Worm (Caenorhabditis elegans) whole organism, late embryonic: ENCODE results near the gene phf-5.

Source experiments
- C08G9.2 ChIP-seq: sonication (generic microtip); optimal IDR thresholded peaks from 2 replicates; lab custom pipeline; 2016; ENCODE audit warnings: mild to moderate bottlenecking, missing genetic modification characterization, moderate library complexity, missing compliant biosample characterization
- F13H6.1 ChIP-seq: sonication (generic microtip); optimal IDR thresholded peaks from 2 replicates; lab custom pipeline; 2016; ENCODE audit warnings: missing genetic modification characterization, missing compliant biosample characterization
- K02D7.2 ChIP-seq: sonication (generic microtip); optimal IDR thresholded peaks from 2 replicates; lab custom pipeline; 2017; ENCODE audit warnings: mild to moderate bottlenecking, missing genetic modification characterization, missing compliant biosample characterization
- ahr-1 ChIP-seq: sonication (generic microtip); optimal IDR thresholded peaks from 2 replicates; lab custom pipeline; 2016; ENCODE audit warnings: missing genetic modification characterization, missing compliant biosample characterization
- ceh-14 ChIP-seq: sonication (generic microtip); optimal IDR thresholded peaks from 2 replicates; lab custom pipeline; 2016; ENCODE audit warnings: missing genotype, missing genetic modification characterization, missing compliant biosample characterization
- ceh-18 ChIP-seq: sonication (generic microtip); optimal IDR thresholded peaks from 2 replicates; lab custom pipeline; 2016; ENCODE audit warnings: missing genetic modification characterization, missing compliant biosample characterization
- ceh-19 ChIP-seq: fragments of 200-800 bp; sonication (Bioruptor generic); optimal IDR thresholded peaks from 2 replicates; lab custom pipeline; 2018; ENCODE audit warnings: mild to moderate bottlenecking, missing genetic modification characterization, missing compliant biosample characterization
- ceh-2 ChIP-seq: sonication (generic microtip); optimal IDR thresholded peaks from 2 replicates; lab custom pipeline; 2016; ENCODE audit warnings: missing genotype, missing genetic modification characterization, missing compliant biosample characterization
- ceh-24 ChIP-seq: sonication (generic microtip); optimal IDR thresholded peaks from 2 replicates; lab custom pipeline; 2016; ENCODE audit warnings: mild to moderate bottlenecking, missing genetic modification characterization, missing compliant biosample characterization
- ceh-31 ChIP-seq: sonication (generic microtip); optimal IDR thresholded peaks from 2 replicates; lab custom pipeline; 2016; ENCODE audit warnings: missing genetic modification characterization, missing compliant biosample characterization
- ceh-45 ChIP-seq: fragments of 200-800 bp; sonication (Bioruptor generic); IDR thresholded peaks from 2 replicates; pipeline ENCODE4 v1.3.6; 2022; ENCODE audit warnings: missing genetic modification reagents, missing genetic modification characterization, missing compliant biosample characterization
- ceh-48 ChIP-seq: sonication (generic microtip); optimal IDR thresholded peaks from 2 replicates; lab custom pipeline; 2016; ENCODE audit warnings: missing genetic modification characterization, inconsistent platforms, missing compliant biosample characterization
- ceh-6 ChIP-seq: fragments of 200-800 bp; sonication (Bioruptor generic); optimal IDR thresholded peaks from 2 replicates; lab custom pipeline; 2018; ENCODE audit warnings: mild to moderate bottlenecking, missing genetic modification characterization, missing compliant biosample characterization
- ceh-9 ChIP-seq: sonication (generic microtip); optimal IDR thresholded peaks from 2 replicates; lab custom pipeline; 2016; ENCODE audit warnings: mild to moderate bottlenecking, missing genetic modification characterization, inconsistent platforms, missing compliant biosample characterization
- che-1 ChIP-seq: sonication (generic microtip); optimal IDR thresholded peaks from 2 replicates; lab custom pipeline; 2016; ENCODE audit warnings: mild to moderate bottlenecking, missing genetic modification characterization, missing compliant biosample characterization
- elt-2 ChIP-seq: sonication (generic microtip); optimal IDR thresholded peaks from 2 replicates; lab custom pipeline; 2016; ENCODE audit warnings: missing genetic modification reagents, missing genetic modification characterization, missing compliant biosample characterization
- elt-4 ChIP-seq: sonication (generic microtip); optimal IDR thresholded peaks from 2 replicates; lab custom pipeline; 2016; ENCODE audit warnings: missing genetic modification characterization, missing compliant biosample characterization
- ets-4 ChIP-seq: sonication (generic microtip); optimal IDR thresholded peaks from 2 replicates; lab custom pipeline; 2016; ENCODE audit warnings: missing genetic modification characterization, missing compliant biosample characterization
- eyg-1 ChIP-seq: sonication (generic microtip); optimal IDR thresholded peaks from 2 replicates; lab custom pipeline; 2016; ENCODE audit warnings: missing genotype, missing genetic modification characterization, missing compliant biosample characterization
- fax-1 ChIP-seq: sonication (generic microtip); optimal IDR thresholded peaks from 2 replicates; lab custom pipeline; 2016; ENCODE audit warnings: missing genotype, missing genetic modification characterization, missing compliant biosample characterization
- fkh-6 ChIP-seq: sonication (generic microtip); optimal IDR thresholded peaks from 2 replicates; lab custom pipeline; 2016; ENCODE audit warnings: missing genetic modification characterization, missing compliant biosample characterization
- gmeb-2 ChIP-seq: sonication (generic microtip); optimal IDR thresholded peaks from 2 replicates; lab custom pipeline; 2016; ENCODE audit warnings: missing genetic modification characterization, inconsistent platforms, missing compliant biosample characterization
- hlh-13 ChIP-seq: fragments of 200-800 bp; sonication (Bioruptor generic); optimal IDR thresholded peaks from 2 replicates; lab custom pipeline; 2018; ENCODE audit warnings: mild to moderate bottlenecking, missing genetic modification characterization, missing compliant biosample characterization
- lin-11 ChIP-seq: fragments of 200-800 bp; sonication (Bioruptor generic); optimal IDR thresholded peaks from 2 replicates; lab custom pipeline; 2018; ENCODE audit warnings: mild to moderate bottlenecking, missing genetic modification characterization, missing compliant biosample characterization
- mec-3 ChIP-seq: sonication (generic microtip); optimal IDR thresholded peaks from 2 replicates; lab custom pipeline; 2016; ENCODE audit warnings: borderline replicate concordance, missing genetic modification characterization, missing compliant biosample characterization
- nfya-1 ChIP-seq: sonication (generic microtip); optimal IDR thresholded peaks from 2 replicates; lab custom pipeline; 2017; ENCODE audit warnings: missing genetic modification characterization, mild to moderate bottlenecking, missing compliant biosample characterization, antibody characterized with exemption, moderate library complexity
- npax-4 ChIP-seq: sonication (generic microtip); optimal IDR thresholded peaks from 2 replicates; lab custom pipeline; 2016; ENCODE audit warnings: missing genetic modification characterization, missing compliant biosample characterization
- odd-2 ChIP-seq: sonication (generic microtip); optimal IDR thresholded peaks from 2 replicates; lab custom pipeline; 2017; ENCODE audit warnings: antibody characterized with exemption, mild to moderate bottlenecking, missing genetic modification characterization, missing compliant biosample characterization
- pat-9 ChIP-seq: fragments of 200-800 bp; sonication (Bioruptor generic); optimal IDR thresholded peaks from 2 replicates; lab custom pipeline; 2018; ENCODE audit warnings: mild to moderate bottlenecking, missing genetic modification characterization, moderate library complexity, missing compliant biosample characterization
- pax-1 ChIP-seq: fragments of 150-350 bp; optimal IDR thresholded peaks from 2 replicates; lab custom pipeline; 2014; ENCODE audit warnings: missing biosample characterization, missing genetic modification characterization
- pha-2 ChIP-seq: sonication (generic microtip); optimal IDR thresholded peaks from 2 replicates; lab custom pipeline; 2017; ENCODE audit warnings: mild to moderate bottlenecking, missing genetic modification characterization, missing compliant biosample characterization
- pros-1 ChIP-seq: fragments of 150-350 bp; optimal IDR thresholded peaks from 2 replicates; lab custom pipeline; 2014; ENCODE audit warnings: missing biosample characterization, missing genetic modification reagents, missing genetic modification characterization
- ref-2 ChIP-seq: sonication (generic microtip); optimal IDR thresholded peaks from 2 replicates; lab custom pipeline; 2016; ENCODE audit warnings: missing genetic modification characterization, missing compliant biosample characterization
- sox-2 ChIP-seq: fragments of 200-800 bp; sonication (Bioruptor generic); IDR thresholded peaks from 2 replicates; pipeline ENCODE4 v1.3.6; 2022; ENCODE audit warnings: missing genetic modification reagents, missing genetic modification characterization, missing compliant biosample characterization
- sox-4 ChIP-seq: sonication (generic microtip); optimal IDR thresholded peaks from 2 replicates; lab custom pipeline; 2017; ENCODE audit warnings: mild to moderate bottlenecking, missing genetic modification characterization, inconsistent platforms, missing compliant biosample characterization
- tbx-2 ChIP-seq: sonication (generic microtip); optimal IDR thresholded peaks from 2 replicates; lab custom pipeline; 2016; ENCODE audit warnings: missing genetic modification characterization, missing compliant biosample characterization
- tbx-7 ChIP-seq: sonication (generic microtip); optimal IDR thresholded peaks from 2 replicates; lab custom pipeline; 2016; ENCODE audit warnings: missing genotype, missing genetic modification characterization, missing compliant biosample characterization
- ttx-3 ChIP-seq: sonication (generic microtip); optimal IDR thresholded peaks from 2 replicates; lab custom pipeline; 2016; ENCODE audit warnings: missing genetic modification reagents, missing genetic modification characterization, missing compliant biosample characterization
- unc-3 ChIP-seq, 2 experiments: fragments of 200-800 bp in 1 of 2; sonication (Bioruptor generic) in 1 of 2; sonication (generic microtip) in 1 of 2; conservative IDR thresholded peaks in 1 of 2; optimal IDR thresholded peaks in 1 of 2; 2 replicates each; pipeline versions ENCODE4 v1.3.6 to Lab custom; 2016 to 2022; ENCODE audit warnings: missing compliant biosample characterization in 2 of 2, missing genetic modification characterization in 2 of 2, missing genetic modification reagents in 1 of 2
- unc-42 ChIP-seq: sonication (generic microtip); optimal IDR thresholded peaks from 2 replicates; lab custom pipeline; 2016; ENCODE audit warnings: missing genotype, missing genetic modification characterization, missing compliant biosample characterization
- zip-5 ChIP-seq: sonication (generic microtip); optimal IDR thresholded peaks from 2 replicates; lab custom pipeline; 2016; ENCODE audit warnings: missing genetic modification characterization, missing compliant biosample characterization
- ztf-16 ChIP-seq: sonication (generic microtip); optimal IDR thresholded peaks from 2 replicates; lab custom pipeline; 2017; ENCODE audit warnings: missing genetic modification characterization, missing compliant biosample characterization

phf-5 gene

ce11 chrIII:2368424-2368823 lies 25.1 kb downstream of the phf-5 start, which contains the start of gene H04J21.4:
Gene H04J21.4 (minus strand): TSS chrIII:2368524.
- TF ChIP-seq tbx-2 (tag; lab: Kevin White, UChicago) (no peak), che-1 (tag; lab: Kevin White, UChicago) (no peak), ceh-31 (tag; lab: Kevin White, UChicago) (no peak), ceh-14 (tag; lab: Kevin White, UChicago) (no peak)
- TF ChIP-seq, all 69 proteins: peak for 0

- no peak for TF ChIP-seq elt-2
- TF ChIP-seq sox-4: no peak
- no peak for TF ChIP-seq odd-2 (tag; lab: Kevin White, UChicago)
- no peak for TF ChIP-seq zip-5 (tag; lab: Kevin White, UChicago)
Measured at ce11 chrIII:2371864-2372263, 28.5 kb downstream of the phf-5 start, which contains the start of gene H04J21.1. Gene H04J21.1 (minus strand): TSS chrIII:2371964.

ce11 chrIII:2375918-2376317 lies 32.5 kb downstream of the phf-5 start, which contains the start of gene H14E04.2:
Gene H14E04.2 (plus strand): TSS chrIII:2376193.
- TF ChIP-seq ceh-24 (tag; lab: Kevin White, UChicago): no peak
- TF ChIP-seq hlh-13 (GFP tag; lab: Kevin White, UChicago): no peak
- no peak for TF ChIP-seq elt-4
- no peak for TF ChIP-seq sox-4
- TF ChIP-seq ceh-18 (tag; lab: Kevin White, UChicago): no peak
- no peak for TF ChIP-seq npax-4 (tag; lab: Kevin White, UChicago)
- TF ChIP-seq gmeb-2 (tag; lab: Kevin White, UChicago): no peak
- no peak for TF ChIP-seq pha-2 (tag; lab: Kevin White, UChicago)
- peak; percentile 89 for TF ChIP-seq ceh-48 (tag; lab: Kevin White, UChicago)
- no peak for TF ChIP-seq mec-3
- no peak for TF ChIP-seq ceh-14 (tag; lab: Kevin White, UChicago)
- TF ChIP-seq ceh-45 (GFP tag; lab: Robert Waterston, UW): no peak
- TF ChIP-seq nfya-1 (tag; lab: Kevin White, UChicago): peak; percentile 47
- TF ChIP-seq pat-9 (tag; lab: Kevin White, UChicago): no peak
- TF ChIP-seq unc-42 (tag; lab: Kevin White, UChicago): peak; percentile 28
- TF ChIP-seq ref-2 (tag; lab: Kevin White, UChicago): no peak
- no peak for TF ChIP-seq ceh-9 (tag; lab: Kevin White, UChicago)
- TF ChIP-seq C08G9.2: no peak
- no peak for TF ChIP-seq ceh-6 (GFP tag; lab: Kevin White, UChicago)
- no peak for TF ChIP-seq elt-2
- no peak for TF ChIP-seq pax-1 (tag; lab: Kevin White, UChicago)
- TF ChIP-seq K02D7.2 (tag; lab: Kevin White, UChicago): no peak
- no peak for TF ChIP-seq tbx-7
- TF ChIP-seq ztf-16: no peak
- TF ChIP-seq ceh-19 (GFP tag; lab: Kevin White, UChicago): no peak
- no peak for TF ChIP-seq eyg-1
- TF ChIP-seq pros-1: no peak
- no peak for TF ChIP-seq unc-3 (GFP tag; conservative IDR thresholded peaks at IDR 0.05; lab: Robert Waterston, UW)
- TF ChIP-seq unc-3 (tag; optimal IDR thresholded peaks at IDR 0.05; lab: Kevin White, UChicago): peak; percentile 13
- no peak for TF ChIP-seq F13H6.1 (tag; lab: Kevin White, UChicago)
- peak; percentile 3 for TF ChIP-seq ceh-31 (tag; lab: Kevin White, UChicago)

- no peak for TF ChIP-seq unc-42 (tag; lab: Kevin White, UChicago)
- TF ChIP-seq ceh-48 (tag; lab: Kevin White, UChicago): peak; percentile 42
- TF ChIP-seq eyg-1: no peak
Measured at ce11 chrIII:2384364-2384763, 41.0 kb downstream of the phf-5 start.

ce11 chrIII:2386483-2386882 lies 43.1 kb downstream of the phf-5 start, which contains the start of gene H14E04.3:
Gene H14E04.3 (minus strand): TSS chrIII:2386583.
- TF ChIP-seq ttx-3 (tag; lab: Kevin White, UChicago) (no peak), C08G9.2 (no peak), pax-1 (tag; lab: Kevin White, UChicago) (no peak), fax-1 (tag; lab: Kevin White, UChicago) (no peak), ets-4 (tag; lab: Kevin White, UChicago) (no peak), gmeb-2 (tag; lab: Kevin White, UChicago) (no peak), K02D7.2 (tag; lab: Kevin White, UChicago) (no peak), pat-9 (tag; lab: Kevin White, UChicago) (no peak), ceh-48 (tag; lab: Kevin White, UChicago) (no peak), zip-5 (tag; lab: Kevin White, UChicago) (no peak), tbx-2 (tag; lab: Kevin White, UChicago) (no peak), ceh-2 (tag; lab: Kevin White, UChicago) (no peak), sox-2 (GFP tag; lab: Robert Waterston, UW) (no peak), ahr-1 (tag; lab: Kevin White, UChicago) (no peak), ceh-6 (GFP tag; lab: Kevin White, UChicago) (no peak), ceh-9 (tag; lab: Kevin White, UChicago) (no peak), fkh-6 (no peak), ref-2 (tag; lab: Kevin White, UChicago) (no peak), unc-3 (GFP tag; conservative IDR thresholded peaks at IDR 0.05; lab: Robert Waterston, UW) (no peak), unc-3 (tag; optimal IDR thresholded peaks at IDR 0.05; lab: Kevin White, UChicago) (no peak), lin-11 (tag; lab: Kevin White, UChicago) (no peak)
